Fruit fly (Drosophila melanogaster) whole organism, embryonic: ENCODE results near the gene CG10863.
A peak's percentile ranks its signal among the peaks of the same experiment; 100 is the strongest.

Experiments used
- CG10209 ChIP-seq: fragments of 200-800 bp; sonication (Bioruptor generic); optimal IDR thresholded peaks from 3 replicates; lab custom pipeline; 2017; ENCODE audit warnings: missing biosample characterization, mild to moderate bottlenecking, missing genetic modification characterization, missing genetic modification reagents
- CG10979 ChIP-seq: fragments of 200-800 bp; sonication (Bioruptor generic); optimal IDR thresholded peaks from 2 replicates; lab custom pipeline; 2018; ENCODE audit warnings: missing biosample characterization, mild to moderate bottlenecking, missing genetic modification characterization, moderate library complexity
- CG11723 ChIP-seq: fragments of 200-800 bp; sonication (Bioruptor generic); optimal IDR thresholded peaks from 2 replicates; lab custom pipeline; 2017; ENCODE audit warnings: missing biosample characterization, mild to moderate bottlenecking, missing genetic modification characterization
- CG12391 ChIP-seq: fragments of 200-800 bp; sonication (Bioruptor generic); optimal IDR thresholded peaks from 3 replicates; lab custom pipeline; 2018; ENCODE audit warnings: missing biosample characterization, mild to moderate bottlenecking, missing genetic modification characterization, moderate library complexity
- CG14710 ChIP-seq: fragments of 200-800 bp; sonication (Bioruptor generic); optimal IDR thresholded peaks from 3 replicates; lab custom pipeline; 2019; ENCODE audit warnings: missing biosample characterization, mild to moderate bottlenecking, missing genetic modification characterization, moderate library complexity
- CG14965 ChIP-seq: fragments of 200-800 bp; sonication (Bioruptor generic); optimal IDR thresholded peaks from 2 replicates; lab custom pipeline; 2016; ENCODE audit warnings: missing biosample characterization, missing genetic modification characterization, borderline replicate concordance
- CG15011 ChIP-seq: fragments of 200-800 bp; sonication (Bioruptor generic); optimal IDR thresholded peaks from 3 replicates; lab custom pipeline; 2018; ENCODE audit warnings: missing biosample characterization, mild to moderate bottlenecking, missing genetic modification characterization
- CG17912 ChIP-seq: fragments of 200-800 bp; sonication (Bioruptor generic); optimal IDR thresholded peaks from 2 replicates; lab custom pipeline; 2018; ENCODE audit warnings: missing biosample characterization, mild to moderate bottlenecking, missing genetic modification characterization
- CG18476 ChIP-seq: fragments of 200-800 bp; sonication (Bioruptor generic); optimal IDR thresholded peaks from 2 replicates; lab custom pipeline; 2016; ENCODE audit warnings: missing biosample characterization, mild to moderate bottlenecking, missing genetic modification characterization
- CG2116 ChIP-seq: fragments of 200-800 bp; sonication (Bioruptor generic); optimal IDR thresholded peaks from 3 replicates; lab custom pipeline; 2018; ENCODE audit warnings: missing biosample characterization, mild to moderate bottlenecking, missing genetic modification characterization
- CG31224 ChIP-seq: fragments of 200-800 bp; sonication (Bioruptor generic); IDR thresholded peaks from 2 replicates; pipeline ENCODE4 v1.3.6; 2022; ENCODE audit warnings: missing biosample characterization, missing genetic modification characterization
- CG3407 ChIP-seq: fragments of 200-800 bp; sonication (Bioruptor generic); optimal IDR thresholded peaks from 2 replicates; lab custom pipeline; 2018; ENCODE audit warnings: missing biosample characterization, mild to moderate bottlenecking, missing genetic modification characterization
- CG42726 ChIP-seq: fragments of 200-800 bp; sonication (Bioruptor generic); IDR thresholded peaks from 2 replicates; pipeline ENCODE4 v1.3.6; 2022; ENCODE audit warnings: missing biosample characterization, missing genetic modification characterization; ENCODE audit not compliant: partially characterized antibody
- CG4404 ChIP-seq: fragments of 200-800 bp; sonication (Bioruptor generic); IDR thresholded peaks from 2 replicates; pipeline ENCODE4 v1.3.6; 2022; ENCODE audit warnings: missing biosample characterization, missing genetic modification characterization
- CG7556 ChIP-seq: fragments of 200-800 bp; sonication (Bioruptor generic); optimal IDR thresholded peaks from 2 replicates; lab custom pipeline; 2017; ENCODE audit warnings: missing biosample characterization, mild to moderate bottlenecking, missing genetic modification characterization
- CG7987 ChIP-seq: fragments of 200-800 bp; sonication (Bioruptor generic); optimal IDR thresholded peaks from 2 replicates; lab custom pipeline; 2018; ENCODE audit warnings: missing biosample characterization, mild to moderate bottlenecking, missing genetic modification characterization, moderate library complexity
- CG8089 ChIP-seq: fragments of 200-800 bp; sonication (Bioruptor generic); optimal IDR thresholded peaks from 3 replicates; lab custom pipeline; 2016; ENCODE audit warnings: missing biosample characterization, missing genetic modification characterization
- Chrac-16 ChIP-seq: fragments of 200-800 bp; sonication (Bioruptor generic); optimal IDR thresholded peaks from 3 replicates; lab custom pipeline; 2016; ENCODE audit warnings: missing biosample characterization, missing genetic modification characterization
- CoRest ChIP-seq: fragments of 200-800 bp; sonication (Bioruptor generic); optimal IDR thresholded peaks from 3 replicates; lab custom pipeline; 2018; ENCODE audit warnings: missing biosample characterization, mild to moderate bottlenecking, missing genetic modification characterization, moderate library complexity
- D ChIP-seq, 2 experiments: fragments of 200-800 bp in 1 of 2; fragments of >200 bp in 1 of 2; sonication (Bioruptor generic) in 1 of 2; optimal IDR thresholded peaks; 2 replicates in 1 of 2; 3 replicates in 1 of 2; lab custom pipeline; 2017; ENCODE audit warnings: mild to moderate bottlenecking in 1 of 2, missing biosample characterization in 1 of 2, missing genetic modification characterization in 1 of 2, missing genetic modification reagents in 1 of 2
- Dll ChIP-seq: fragments of 200-800 bp; sonication (Bioruptor generic); IDR thresholded peaks from 4 replicates; pipeline ENCODE4 v1.3.6; 2022; ENCODE audit warnings: missing biosample characterization, missing genetic modification characterization; ENCODE audit not compliant: partially characterized antibody
- Dp ChIP-seq: fragments of 200-800 bp; sonication (Bioruptor generic); optimal IDR thresholded peaks from 2 replicates; lab custom pipeline; 2018; ENCODE audit warnings: missing biosample characterization, mild to moderate bottlenecking, missing genetic modification characterization, moderate library complexity
- E2f2 ChIP-seq: fragments of 200-800 bp; sonication (Bioruptor generic); IDR thresholded peaks from 2 replicates; pipeline ENCODE4 v1.3.6; 2022; ENCODE audit warnings: missing biosample characterization, missing genetic modification characterization
- H15 ChIP-seq: fragments of 200-800 bp; sonication (Bioruptor generic); IDR thresholded peaks from 3 replicates; pipeline ENCODE4 v1.3.6; 2022; ENCODE audit warnings: missing biosample characterization, missing genetic modification characterization
- Hmx ChIP-seq: fragments of 200-800 bp; sonication (Bioruptor generic); optimal IDR thresholded peaks from 2 replicates; lab custom pipeline; 2016; ENCODE audit warnings: missing biosample characterization, missing genetic modification characterization
- Kr ChIP-seq: fragments of 200-800 bp; sonication (Bioruptor generic); optimal IDR thresholded peaks from 2 replicates; lab custom pipeline; 2017; ENCODE audit warnings: missing biosample characterization, mild to moderate bottlenecking, missing genetic modification characterization
- Lpt ChIP-seq: fragments of >200 bp; optimal IDR thresholded peaks from 2 replicates; lab custom pipeline; 2018; ENCODE audit warnings: missing biosample characterization, missing genetic modification characterization
- Myb ChIP-seq: fragments of 200-800 bp; sonication (Bioruptor generic); optimal IDR thresholded peaks from 2 replicates; lab custom pipeline; 2016; ENCODE audit warnings: missing biosample characterization, missing genetic modification characterization
- NC2β ChIP-seq: fragments of 200-800 bp; sonication (Bioruptor generic); optimal IDR thresholded peaks from 2 replicates; lab custom pipeline; 2016; ENCODE audit warnings: missing biosample characterization, missing genetic modification characterization
- Nf-YA ChIP-seq: fragments of 200-800 bp; sonication (Bioruptor generic); IDR thresholded peaks from 2 replicates; pipeline ENCODE4 v1.3.6; 2022; ENCODE audit warnings: missing biosample characterization, missing genetic modification characterization
- YL-1 ChIP-seq: fragments of 200-800 bp; sonication (Bioruptor generic); optimal IDR thresholded peaks from 3 replicates; lab custom pipeline; 2017; ENCODE audit warnings: missing biosample characterization, mild to moderate bottlenecking, missing genetic modification characterization
- amos ChIP-seq: fragments of 200-800 bp; sonication (Bioruptor generic); IDR thresholded peaks from 2 replicates; pipeline ENCODE4 v1.3.6; 2022; ENCODE audit warnings: missing biosample characterization, missing genetic modification characterization; ENCODE audit not compliant: partially characterized antibody
- ato ChIP-seq: fragments of 200-800 bp; sonication (Bioruptor generic); IDR thresholded peaks from 2 replicates; pipeline ENCODE4 v1.3.6; 2022; ENCODE audit warnings: missing biosample characterization, missing genetic modification characterization; ENCODE audit not compliant: partially characterized antibody
- bbx ChIP-seq: fragments of 200-800 bp; sonication (Bioruptor generic); IDR thresholded peaks from 2 replicates; pipeline ENCODE4 v1.3.6; 2022; ENCODE audit warnings: missing biosample characterization, missing genetic modification characterization; ENCODE audit not compliant: partially characterized antibody
- cas ChIP-seq: fragments of 200-800 bp; sonication (Bioruptor generic); IDR thresholded peaks from 2 replicates; pipeline ENCODE4 v1.3.6; 2022; ENCODE audit warnings: missing biosample characterization, missing genetic modification characterization
- cato ChIP-seq: fragments of 200-800 bp; sonication (Bioruptor generic); optimal IDR thresholded peaks from 2 replicates; lab custom pipeline; 2016; ENCODE audit warnings: missing biosample characterization, missing genetic modification characterization, borderline replicate concordance
- ewg ChIP-seq: fragments of 200-800 bp; sonication (Bioruptor generic); optimal IDR thresholded peaks from 3 replicates; lab custom pipeline; 2017; ENCODE audit warnings: mild to moderate bottlenecking, missing biosample characterization, missing genetic modification reagents, missing genetic modification characterization
- fd3F ChIP-seq: fragments of 200-800 bp; sonication (Bioruptor generic); optimal IDR thresholded peaks from 2 replicates; lab custom pipeline; 2018; ENCODE audit warnings: missing biosample characterization, mild to moderate bottlenecking, missing genetic modification characterization, moderate library complexity
- gcm ChIP-seq: fragments of 200-800 bp; sonication (Bioruptor generic); optimal IDR thresholded peaks from 2 replicates; lab custom pipeline; 2019; ENCODE audit warnings: missing biosample characterization, mild to moderate bottlenecking, missing genetic modification characterization, moderate library complexity
- insv ChIP-seq, 2 experiments: fragments of 200-800 bp; sonication (Bioruptor generic); optimal IDR thresholded peaks; 3 replicates each; lab custom pipeline; 2016 to 2018; ENCODE audit warnings: missing biosample characterization in 2 of 2, missing genetic modification characterization in 2 of 2
- lmd ChIP-seq: fragments of 200-800 bp; sonication (Bioruptor generic); IDR thresholded peaks from 2 replicates; pipeline ENCODE4 v1.3.6; 2022; ENCODE audit warnings: missing biosample characterization, missing genetic modification characterization
- pho ChIP-seq: fragments of 200-800 bp; sonication (Bioruptor generic); optimal IDR thresholded peaks from 2 replicates; lab custom pipeline; 2016; ENCODE audit warnings: missing biosample characterization, missing genetic modification characterization
- psq ChIP-seq: fragments of 200-800 bp; sonication (Bioruptor generic); optimal IDR thresholded peaks from 2 replicates; lab custom pipeline; 2017; ENCODE audit warnings: missing biosample characterization, missing genetic modification characterization
- ranshi ChIP-seq: fragments of 200-800 bp; sonication (Bioruptor generic); IDR thresholded peaks from 2 replicates; pipeline ENCODE4 v1.3.6; 2022; ENCODE audit warnings: missing biosample characterization, missing genetic modification characterization
- sc ChIP-seq, 3 experiments: fragments of >200 bp in 2 of 3; fragments of 200-800 bp in 1 of 3; sonication (Bioruptor generic) in 1 of 3; optimal IDR thresholded peaks; 2 replicates in 2 of 3; 3 replicates in 1 of 3; lab custom pipeline; 2017; ENCODE audit warnings: mild to moderate bottlenecking in 1 of 3, missing biosample characterization in 1 of 3, missing genetic modification characterization in 1 of 3, missing genetic modification reagents in 1 of 3
- scrt ChIP-seq: fragments of 200-800 bp; sonication (Bioruptor generic); optimal IDR thresholded peaks from 2 replicates; lab custom pipeline; 2018; ENCODE audit warnings: missing biosample characterization, mild to moderate bottlenecking, missing genetic modification characterization, moderate library complexity
- stwl ChIP-seq: fragments of 200-800 bp; sonication (Bioruptor generic); optimal IDR thresholded peaks from 3 replicates; lab custom pipeline; 2018; ENCODE audit warnings: missing biosample characterization, mild to moderate bottlenecking, missing genetic modification characterization, moderate library complexity
- ttk ChIP-seq: fragments of 200-800 bp; sonication (Bioruptor generic); IDR thresholded peaks from 2 replicates; pipeline ENCODE4 v2.1.2; 2022; ENCODE audit warnings: missing biosample characterization, missing genetic modification characterization

CG10863 gene

dm6 chr3L:3947301-3947941, 5.2 kb upstream of the CG10863 start, which contains the start of gene CG10853 (continued):
- no peak for TF ChIP-seq sc (optimal IDR thresholded peaks at IDR 0.05; lab: Kevin White, UChicago)
- TF ChIP-seq sc (GFP tag; optimal IDR thresholded peaks at IDR 0.05; lab: Kevin White, UChicago), result no peak
- TF ChIP-seq stwl (tag; lab: Kevin White, UChicago), result peak; percentile 97
- no peak for TF ChIP-seq NC2β (GFP tag; lab: Kevin White, UChicago)
- TF ChIP-seq ato, result no peak
- TF ChIP-seq CG14965 (GFP tag; lab: Kevin White, UChicago), result no peak
- TF ChIP-seq CG10979 (tag; lab: Kevin White, UChicago), result no peak
- no peak for TF ChIP-seq CG4404 (GFP tag; lab: Robert Waterston, UW)
- peak; percentile 13 for TF ChIP-seq CG2116
- TF ChIP-seq insv (GFP tag; optimal IDR thresholded peaks at IDR 0.05; lab: Kevin White, UChicago), result no peak
- peak; percentile 68 for TF ChIP-seq Kr (GFP tag; lab: Kevin White, UChicago)
- no peak for TF ChIP-seq ewg (GFP tag; lab: Kevin White, UChicago)
- TF ChIP-seq Chrac-16, result no peak
- no peak for TF ChIP-seq CG31224 (GFP tag; lab: Robert Waterston, UW)
- peak; percentile 28 for TF ChIP-seq scrt (GFP tag; lab: Kevin White, UChicago)
- no peak for TF ChIP-seq CG11723 (GFP tag; lab: Kevin White, UChicago)
- no peak for TF ChIP-seq cato (GFP tag; lab: Kevin White, UChicago)
- no peak for TF ChIP-seq psq (GFP tag; lab: Kevin White, UChicago)
- TF ChIP-seq amos (GFP tag; lab: Robert Waterston, UW), result no peak
- TF ChIP-seq D (optimal IDR thresholded peaks at IDR 0.05; lab: Kevin White, UChicago), result no peak
- TF ChIP-seq D (GFP tag; optimal IDR thresholded peaks at IDR 0.05; lab: Kevin White, UChicago), result no peak
- TF ChIP-seq fd3F (GFP tag; lab: Kevin White, UChicago), result no peak
- no peak for TF ChIP-seq CG3407 (GFP tag; lab: Kevin White, UChicago)
- no peak for TF ChIP-seq CG42726 (GFP tag; lab: Robert Waterston, UW)
- TF ChIP-seq CG17912, result no peak
- peak; percentile 18 for TF ChIP-seq CG12391 (tag; lab: Kevin White, UChicago)
- no peak for TF ChIP-seq CG15011 (GFP tag; lab: Kevin White, UChicago)
- TF ChIP-seq gcm (GFP tag; lab: Kevin White, UChicago), result no peak
- 0 out of 4 replicates have a peak, but pooled peaks have one; percentile 11 for TF ChIP-seq Dll (GFP tag; lab: Robert Waterston, UW)
- TF ChIP-seq CG7987 (GFP tag; lab: Kevin White, UChicago), result no peak
- TF ChIP-seq Dp (GFP tag; lab: Kevin White, UChicago), result peak; percentile 90
- TF ChIP-seq Hmx (GFP tag; lab: Kevin White, UChicago), result no peak
- no peak for TF ChIP-seq lmd (GFP tag; lab: Robert Waterston, UW)
- TF ChIP-seq bbx (GFP tag; lab: Robert Waterston, UW), result no peak
- no peak for TF ChIP-seq ttk (GFP tag; lab: Robert Waterston, UW)
- no peak for TF ChIP-seq CG8089
- TF ChIP-seq CG18476, result no peak
- no peak for TF ChIP-seq Lpt (GFP tag; lab: Kevin White, UChicago)
- TF ChIP-seq CG7556, result no peak
- TF ChIP-seq YL-1, result no peak
- no peak for TF ChIP-seq CG10209 (GFP tag; lab: Kevin White, UChicago)
- TF ChIP-seq ranshi (GFP tag; lab: Robert Waterston, UW), result no peak
- TF ChIP-seq Nf-YA (GFP tag; lab: Robert Waterston, UW), result no peak
- no peak for TF ChIP-seq cas
- no peak for TF ChIP-seq CoRest
- TF ChIP-seq pho, result no peak
- TF ChIP-seq E2f2, result peak; percentile 94
- TF ChIP-seq CG14710 (tag; lab: Kevin White, UChicago), result no peak
- TF ChIP-seq Myb (GFP tag; lab: Kevin White, UChicago), result peak; percentile 13
- no peak for TF ChIP-seq H15
